Fruit fly (Drosophila melanogaster): ENCODE results near the gene Archease.
A peak's percentile ranks its signal among the peaks of the same experiment; 100 is the strongest.

Archease gene

DNA sequence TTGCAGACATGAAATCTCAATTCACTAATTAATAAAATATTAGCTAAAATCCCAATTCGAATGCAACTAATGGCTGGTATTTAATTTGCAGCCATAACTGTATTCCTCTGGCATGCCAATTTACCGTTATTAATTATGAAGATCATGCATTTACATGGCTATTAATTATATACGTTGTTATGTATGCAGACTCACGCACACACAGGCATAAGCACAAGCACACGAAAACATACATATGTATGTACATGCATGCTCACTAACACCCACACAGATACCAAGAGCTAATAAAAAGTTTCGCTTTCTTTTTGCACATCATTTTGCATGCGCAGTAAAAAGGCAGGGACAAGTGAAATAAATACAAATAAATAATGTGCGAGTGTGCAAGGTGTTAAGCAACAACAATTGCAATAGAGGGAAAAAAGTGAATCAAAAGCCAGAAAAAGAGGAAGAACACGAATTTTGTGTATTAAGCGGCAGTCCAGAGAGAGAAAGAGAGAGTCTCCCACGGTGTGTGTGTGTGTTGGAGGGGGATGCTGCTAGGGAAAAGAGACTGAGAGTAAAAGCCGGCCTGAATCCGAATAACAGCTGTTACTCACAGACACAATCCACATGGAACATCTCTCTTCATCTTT lies 32.4 kb downstream of the Archease start (continued):
- TF ChIP-seq CG18011 (GFP tag; optimal IDR thresholded peaks at IDR 0.05): no peak
- no peak for TF ChIP-seq Abd-B (GFP tag; optimal IDR thresholded peaks at IDR 0.05)
- no peak for TF ChIP-seq ham (GFP tag; IDR thresholded peaks at IDR 0.05)
- TF ChIP-seq CG3995 (GFP tag; optimal IDR thresholded peaks at IDR 0.05): no peak
- TF ChIP-seq CG8281 (tag; optimal IDR thresholded peaks at IDR 0.05): no peak
- TF ChIP-seq ATbp (GFP tag; optimal IDR thresholded peaks at IDR 0.05): no peak
- no peak for TF ChIP-seq ap (GFP tag; IDR thresholded peaks at IDR 0.05)
- no peak for TF ChIP-seq dpn (GFP tag; optimal IDR thresholded peaks at IDR 0.05)
- TF ChIP-seq CG1233 (GFP tag; optimal IDR thresholded peaks at IDR 0.05): no peak
- TF ChIP-seq usp (GFP tag; optimal IDR thresholded peaks at IDR 0.05): no peak
- TF ChIP-seq MTF-1 (GFP tag; optimal IDR thresholded peaks at IDR 0.05; ENCODE audit: borderline replicate concordance): no peak
- no peak for TF ChIP-seq HLH3B (GFP tag; IDR thresholded peaks at IDR 0.05)
- TF ChIP-seq CG10462 (GFP tag; optimal IDR thresholded peaks at IDR 0.05): no peak
- peak; percentile 95 for TF ChIP-seq cg (GFP tag; optimal IDR thresholded peaks at IDR 0.05)
- no peak for TF ChIP-seq CG31365 (tag; optimal IDR thresholded peaks at IDR 0.05)
- peak; percentile 23 for TF ChIP-seq Med (GFP tag)
- TF ChIP-seq CG6254 (GFP tag; optimal IDR thresholded peaks at IDR 0.05): no peak
- TF ChIP-seq sens-2 (GFP tag; IDR thresholded peaks at IDR 0.05): no peak
- no peak for TF ChIP-seq CG33557 (GFP tag; optimal IDR thresholded peaks at IDR 0.05)
- TF ChIP-seq fd96Cb (tag; optimal IDR thresholded peaks at IDR 0.05): no peak
- TF ChIP-seq stc (GFP tag; IDR thresholded peaks at IDR 0.05): no peak
- TF ChIP-seq oc (tag; optimal IDR thresholded peaks at IDR 0.05): no peak
- no peak for TF ChIP-seq hbn (GFP tag; IDR thresholded peaks at IDR 0.05; ENCODE audit: partially characterized antibody)
- no peak for TF ChIP-seq phol (tag; optimal IDR thresholded peaks at IDR 0.05)
- no peak for TF ChIP-seq Hr51 (GFP tag; optimal IDR thresholded peaks at IDR 0.05)
- no peak for TF ChIP-seq CG4854 (GFP tag; optimal IDR thresholded peaks at IDR 0.05)
- no peak for TF ChIP-seq CG14441 (GFP tag; IDR thresholded peaks at IDR 0.05)
- TF ChIP-seq Opbp (GFP tag; IDR thresholded peaks at IDR 0.05; ENCODE audit: partially characterized antibody): no peak
- no peak for TF ChIP-seq amos (GFP tag; IDR thresholded peaks at IDR 0.05; ENCODE audit: partially characterized antibody)
- no peak for TF ChIP-seq danr (GFP tag; IDR thresholded peaks at IDR 0.05)
- no peak for TF ChIP-seq emc (GFP tag; optimal IDR thresholded peaks at IDR 0.05)
- TF ChIP-seq sens (GFP tag): peak; percentile 85
- TF ChIP-seq CG10979 (tag; optimal IDR thresholded peaks at IDR 0.05): no peak
- TF ChIP-seq Awh (GFP tag; IDR thresholded peaks at IDR 0.05): no peak
- TF ChIP-seq toy (GFP tag; IDR thresholded peaks at IDR 0.05): no peak
- no peak for TF ChIP-seq pb (GFP tag; optimal IDR thresholded peaks at IDR 0.05)
- no peak for TF ChIP-seq sqz (GFP tag; optimal IDR thresholded peaks at IDR 0.05)
- TF ChIP-seq CG3163 (GFP tag; optimal IDR thresholded peaks at IDR 0.05): peak; percentile 22
- TF ChIP-seq sima (GFP tag; optimal IDR thresholded peaks at IDR 0.05): no peak
- no peak for TF ChIP-seq CG17802 (tag; optimal IDR thresholded peaks at IDR 0.05)
- peak; percentile 24 for TF ChIP-seq yki (optimal IDR thresholded peaks at IDR 0.05)
- TF ChIP-seq Rfx (GFP tag; IDR thresholded peaks at IDR 0.05): no peak
- TF ChIP-seq CG11247 (GFP tag; IDR thresholded peaks at IDR 0.05): no peak
- no peak for TF ChIP-seq CG17186 (GFP tag; optimal IDR thresholded peaks at IDR 0.05)
- TF ChIP-seq CoRest (tag; optimal IDR thresholded peaks at IDR 0.05): no peak
- no peak for TF ChIP-seq NFAT (GFP tag; IDR thresholded peaks at IDR 0.05)
- TF ChIP-seq tin (GFP tag; optimal IDR thresholded peaks at IDR 0.05): no peak
- no peak for TF ChIP-seq sob (GFP tag; IDR thresholded peaks at IDR 0.05)
- no peak for TF ChIP-seq grn (GFP tag; optimal IDR thresholded peaks at IDR 0.05)
- no peak for TF ChIP-seq fru (optimal IDR thresholded peaks at IDR 0.05)
- TF ChIP-seq CG16779 (GFP tag; IDR thresholded peaks at IDR 0.05): no peak
- TF ChIP-seq CG7839 (tag; optimal IDR thresholded peaks at IDR 0.05): no peak
